Worm (Caenorhabditis elegans) whole organism, young adult: ENCODE data around the gene F23D12.7.

Source experiments
- B0019.2 ChIP-seq: fragments of 200-800 bp; sonication (Bioruptor generic); conservative IDR thresholded peaks from 2 replicates; pipeline ENCODE4 v1.3.6; 2022; ENCODE audit warnings: missing genetic modification reagents, missing genetic modification characterization, missing compliant biosample characterization
- B0261.1 ChIP-seq: sonication (generic microtip); optimal IDR thresholded peaks from 2 replicates; lab custom pipeline; 2016; ENCODE audit warnings: mild to moderate bottlenecking, missing genetic modification characterization, moderate library complexity, missing compliant biosample characterization
- C17E4.6 ChIP-seq: fragments of 200-800 bp; sonication (Bioruptor generic); IDR thresholded peaks from 2 replicates; pipeline ENCODE4 v1.3.6; 2022; ENCODE audit warnings: missing genetic modification reagents, missing genetic modification characterization, missing compliant biosample characterization
- F10E7.11 ChIP-seq: sonication (generic microtip); optimal IDR thresholded peaks from 2 replicates; lab custom pipeline; 2017; ENCODE audit warnings: mild to moderate bottlenecking, missing genetic modification characterization, moderate library complexity, missing compliant biosample characterization
- F33H1.4 ChIP-seq: fragments of 200-800 bp; sonication (Bioruptor generic); IDR thresholded peaks from 2 replicates; pipeline ENCODE4 v1.3.6; 2022; ENCODE audit warnings: missing genetic modification reagents, missing genetic modification characterization, missing compliant biosample characterization
- F49E8.2 ChIP-seq: sonication (generic microtip); optimal IDR thresholded peaks from 3 replicates; lab custom pipeline; 2017; ENCODE audit warnings: missing genetic modification characterization, mild to moderate bottlenecking, missing compliant biosample characterization, antibody characterized with exemption, moderate library complexity; ENCODE audit not compliant: insufficient read depth
- F52B5.7 ChIP-seq: sonication (generic microtip); optimal IDR thresholded peaks from 2 replicates; lab custom pipeline; 2016; ENCODE audit warnings: mild to moderate bottlenecking, missing genetic modification characterization, missing compliant biosample characterization
- F57A8.1 ChIP-seq: fragments of 200-800 bp; sonication (Bioruptor generic); optimal IDR thresholded peaks from 2 replicates; lab custom pipeline; 2018; ENCODE audit warnings: mild to moderate bottlenecking, missing genetic modification characterization, moderate library complexity, missing compliant biosample characterization
- K11D2.4 ChIP-seq: fragments of 200-800 bp; sonication (Bioruptor generic); IDR thresholded peaks from 2 replicates; pipeline ENCODE4 v1.3.6; 2022; ENCODE audit warnings: missing genetic modification reagents, missing genetic modification characterization, missing compliant biosample characterization
- K12H6.12 ChIP-seq: fragments of 200-800 bp; sonication (Bioruptor generic); optimal IDR thresholded peaks from 2 replicates; lab custom pipeline; 2018; ENCODE audit warnings: mild to moderate bottlenecking, missing genetic modification characterization, missing compliant biosample characterization
- Y79H2A.3 ChIP-seq: fragments of 200-800 bp; sonication (Bioruptor generic); conservative IDR thresholded peaks from 2 replicates; pipeline ENCODE4 v1.3.6; 2022; ENCODE audit warnings: missing genetic modification reagents, missing genetic modification characterization, missing compliant biosample characterization
- akir-1 ChIP-seq: fragments of 200-800 bp; sonication (Bioruptor generic); optimal IDR thresholded peaks from 2 replicates; lab custom pipeline; 2018; ENCODE audit warnings: mild to moderate bottlenecking, missing genetic modification characterization, moderate library complexity, missing compliant biosample characterization
- ama-1 ChIP-seq, 3 experiments: fragments of 150-350 bp in 1 of 3; sonication (generic microtip) in 2 of 3; optimal IDR thresholded peaks; 2 replicates each; lab custom pipeline; 2014 to 2018; ENCODE audit warnings: missing biosample characterization in 2 of 3, missing genetic modification characterization in 2 of 3, missing genetic modification reagents in 2 of 3
- aptf-3 ChIP-seq: fragments of 200-800 bp; sonication (Bioruptor generic); IDR thresholded peaks from 2 replicates; pipeline ENCODE4 v1.3.6; 2022; ENCODE audit warnings: missing genetic modification characterization, missing compliant biosample characterization
- attf-5 ChIP-seq: fragments of 200-800 bp; sonication (Bioruptor generic); optimal IDR thresholded peaks from 2 replicates; lab custom pipeline; 2018; ENCODE audit warnings: mild to moderate bottlenecking, missing genetic modification characterization, missing compliant biosample characterization
- cebp-1 ChIP-seq, 2 experiments: fragments of 200-800 bp in 1 of 2; sonication (Bioruptor generic) in 1 of 2; sonication (generic microtip) in 1 of 2; IDR thresholded peaks in 1 of 2; optimal IDR thresholded peaks in 1 of 2; 2 replicates each; pipeline versions ENCODE4 v1.3.6 to Lab custom; 2017 to 2022; ENCODE audit warnings: missing compliant biosample characterization in 2 of 2, missing genetic modification characterization in 2 of 2, mild to moderate bottlenecking in 1 of 2, missing genetic modification reagents in 1 of 2, moderate library complexity in 1 of 2
- cebp-2 ChIP-seq: fragments of 200-800 bp; sonication (Bioruptor generic); IDR thresholded peaks from 2 replicates; pipeline ENCODE4 v1.3.6; 2022; ENCODE audit warnings: missing genetic modification characterization, missing compliant biosample characterization
- ceh-40 ChIP-seq: fragments of 200-800 bp; sonication (Bioruptor generic); IDR thresholded peaks from 2 replicates; pipeline ENCODE4 v1.3.6; 2022; ENCODE audit warnings: missing genetic modification characterization, missing compliant biosample characterization
- ceh-58 ChIP-seq: fragments of 200-800 bp; sonication (Bioruptor generic); IDR thresholded peaks from 2 replicates; pipeline ENCODE4 v1.3.6; 2022; ENCODE audit warnings: missing genetic modification characterization, missing compliant biosample characterization
- chd-7 ChIP-seq: sonication (generic microtip); optimal IDR thresholded peaks from 2 replicates; lab custom pipeline; 2016; ENCODE audit warnings: mild to moderate bottlenecking, missing genetic modification characterization, moderate library complexity, missing compliant biosample characterization
- efl-1 ChIP-seq: fragments of 150-350 bp; optimal IDR thresholded peaks from 2 replicates; lab custom pipeline; 2014; ENCODE audit warnings: missing biosample characterization, missing genetic modification reagents, missing genetic modification characterization
- egl-44 ChIP-seq: fragments of 200-800 bp; sonication (Bioruptor generic); IDR thresholded peaks from 2 replicates; pipeline ENCODE4 v1.3.6; 2022; ENCODE audit warnings: missing genetic modification reagents, missing genetic modification characterization, missing compliant biosample characterization
- ets-4 ChIP-seq: fragments of 200-800 bp; sonication (Bioruptor generic); optimal IDR thresholded peaks from 2 replicates; lab custom pipeline; 2018; ENCODE audit warnings: mild to moderate bottlenecking, missing genetic modification characterization, missing compliant biosample characterization
- him-1 ChIP-seq: sonication (generic microtip); optimal IDR thresholded peaks from 2 replicates; lab custom pipeline; 2016; ENCODE audit warnings: missing genotype, missing genetic modification reagents, missing genetic modification characterization, missing compliant biosample characterization
- hlh-26 ChIP-seq: fragments of 200-800 bp; sonication (Bioruptor generic); conservative IDR thresholded peaks from 2 replicates; pipeline ENCODE4 v1.3.6; 2022; ENCODE audit warnings: missing genetic modification reagents, missing genetic modification characterization, missing compliant biosample characterization
- hmg-1.2 ChIP-seq: fragments of 200-800 bp; sonication (Bioruptor generic); IDR thresholded peaks from 2 replicates; pipeline ENCODE4 v1.3.6; 2022; ENCODE audit warnings: missing genetic modification reagents, missing genetic modification characterization, missing compliant biosample characterization
- hmg-20 ChIP-seq: fragments of 200-800 bp; sonication (Bioruptor generic); IDR thresholded peaks from 2 replicates; pipeline ENCODE4 v1.3.6; 2022; ENCODE audit warnings: missing genetic modification reagents, missing genetic modification characterization, missing compliant biosample characterization
- hrde-1 ChIP-seq: sonication (generic microtip); optimal IDR thresholded peaks from 2 replicates; lab custom pipeline; 2016; ENCODE audit warnings: missing genetic modification characterization, mild to moderate bottlenecking, missing compliant biosample characterization, moderate library complexity, missing genotype, missing genetic modification reagents, borderline replicate concordance
- let-526 ChIP-seq: fragments of 200-800 bp; sonication (Bioruptor generic); IDR thresholded peaks from 2 replicates; pipeline ENCODE4 v1.3.6; 2022; ENCODE audit warnings: missing genetic modification reagents, missing genetic modification characterization, missing compliant biosample characterization
- lin-35 ChIP-seq, 3 experiments: fragments of 150-350 bp in 2 of 3; sonication (generic microtip) in 1 of 3; optimal IDR thresholded peaks; 2 replicates each; lab custom pipeline; 2014 to 2018; ENCODE audit warnings: missing biosample characterization in 3 of 3, missing genetic modification characterization in 3 of 3, missing genetic modification reagents in 3 of 3
- lin-54 ChIP-seq: fragments of 200-800 bp; sonication (Bioruptor generic); optimal IDR thresholded peaks from 2 replicates; lab custom pipeline; 2018; ENCODE audit warnings: mild to moderate bottlenecking, missing genetic modification characterization, missing compliant biosample characterization
- lsl-1 ChIP-seq: fragments of 200-800 bp; sonication (Bioruptor generic); optimal IDR thresholded peaks from 2 replicates; lab custom pipeline; 2018; ENCODE audit warnings: mild to moderate bottlenecking, missing genetic modification characterization, moderate library complexity, missing compliant biosample characterization
- lsy-27 ChIP-seq: sonication (generic microtip); optimal IDR thresholded peaks from 2 replicates; lab custom pipeline; 2017; ENCODE audit warnings: missing genetic modification characterization, mild to moderate bottlenecking, missing compliant biosample characterization, antibody characterized with exemption, missing genotype, borderline replicate concordance; ENCODE audit not compliant: insufficient read depth
- mcd-1 ChIP-seq: fragments of 200-800 bp; sonication (Bioruptor generic); IDR thresholded peaks from 2 replicates; pipeline ENCODE4 v1.3.6; 2022; ENCODE audit warnings: missing genetic modification reagents, missing genetic modification characterization, missing compliant biosample characterization
- nfya-2 ChIP-seq: fragments of 200-800 bp; sonication (Bioruptor generic); IDR thresholded peaks from 2 replicates; pipeline ENCODE4 v1.3.6; 2022; ENCODE audit warnings: missing genetic modification reagents, missing genetic modification characterization, missing compliant biosample characterization
- nhr-80 ChIP-seq: sonication (generic microtip); optimal IDR thresholded peaks from 2 replicates; lab custom pipeline; 2016; ENCODE audit warnings: missing genetic modification characterization, missing compliant biosample characterization
- pbrm-1 ChIP-seq: fragments of 200-800 bp; sonication (Bioruptor generic); IDR thresholded peaks from 2 replicates; pipeline ENCODE4 v1.3.6; 2022; ENCODE audit warnings: missing genetic modification reagents, missing genetic modification characterization, missing compliant biosample characterization
- rcor-1 ChIP-seq: fragments of 200-800 bp; sonication (Bioruptor generic); IDR thresholded peaks from 2 replicates; pipeline ENCODE4 v1.3.6; 2022; ENCODE audit warnings: missing genetic modification reagents, missing genetic modification characterization, missing compliant biosample characterization
- snpc-1.1 ChIP-seq: sonication (generic microtip); optimal IDR thresholded peaks from 2 replicates; lab custom pipeline; 2017; ENCODE audit warnings: missing genetic modification characterization, mild to moderate bottlenecking, missing compliant biosample characterization, antibody characterized with exemption, moderate library complexity, missing genotype, missing genetic modification reagents; ENCODE audit not compliant: insufficient read depth
- snpc-1.3 ChIP-seq: sonication (generic microtip); optimal IDR thresholded peaks from 2 replicates; lab custom pipeline; 2017; ENCODE audit warnings: missing genetic modification characterization, mild to moderate bottlenecking, missing compliant biosample characterization, antibody characterized with exemption, moderate library complexity, missing genotype, missing genetic modification reagents; ENCODE audit not compliant: insufficient read depth
- sptf-2 ChIP-seq: fragments of 200-800 bp; sonication (Bioruptor generic); optimal IDR thresholded peaks from 2 replicates; lab custom pipeline; 2018; ENCODE audit warnings: mild to moderate bottlenecking, missing genetic modification characterization, missing compliant biosample characterization
- unc-130 ChIP-seq: sonication (generic microtip); optimal IDR thresholded peaks from 2 replicates; lab custom pipeline; 2016; ENCODE audit warnings: missing genetic modification reagents, missing genetic modification characterization, missing compliant biosample characterization
- zim-3 ChIP-seq: sonication (generic microtip); optimal IDR thresholded peaks from 2 replicates; lab custom pipeline; 2017; ENCODE audit warnings: mild to moderate bottlenecking, missing genetic modification characterization, moderate library complexity, missing compliant biosample characterization
- ztf-18 ChIP-seq: sonication (generic microtip); optimal IDR thresholded peaks from 2 replicates; lab custom pipeline; 2016; ENCODE audit warnings: missing genotype, mild to moderate bottlenecking, missing genetic modification characterization, missing compliant biosample characterization
- ztf-25 ChIP-seq: fragments of 200-800 bp; sonication (Bioruptor generic); IDR thresholded peaks from 2 replicates; pipeline ENCODE4 v1.3.6; 2022; ENCODE audit warnings: missing genetic modification reagents, missing genetic modification characterization, missing compliant biosample characterization
- ztf-3 ChIP-seq: fragments of 200-800 bp; sonication (Bioruptor generic); optimal IDR thresholded peaks from 2 replicates; lab custom pipeline; 2018; ENCODE audit warnings: mild to moderate bottlenecking, missing genetic modification characterization, missing compliant biosample characterization

F23D12.7 gene

DNA sequence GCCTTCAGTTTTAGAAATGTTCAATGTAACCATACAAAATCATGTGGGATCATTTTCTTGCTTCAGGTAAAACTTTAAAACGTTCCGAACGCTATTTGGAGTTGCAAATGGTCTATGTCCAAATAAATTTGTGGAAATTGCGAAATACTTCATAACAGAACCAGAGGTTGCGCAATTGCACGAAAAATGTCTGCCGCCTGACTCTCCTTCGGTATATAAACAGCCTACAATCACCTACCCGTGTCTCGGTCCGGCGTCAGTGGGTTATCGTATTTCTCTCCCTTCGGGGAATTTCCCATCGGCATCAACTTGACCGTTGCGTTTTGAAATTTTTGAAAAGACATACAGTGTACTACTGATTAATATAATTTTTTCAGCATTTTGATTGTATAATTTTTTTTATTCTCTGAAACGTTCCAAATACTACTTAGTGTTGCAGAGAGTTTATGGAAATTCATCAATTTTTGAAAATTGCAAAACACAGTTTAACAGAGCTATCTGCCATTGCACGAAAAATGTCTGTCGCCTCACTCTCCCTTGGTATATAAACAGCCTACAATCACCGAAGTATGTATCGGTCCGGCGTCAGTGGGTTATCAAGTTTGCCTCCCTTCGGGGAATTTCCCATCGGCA is 23.1 kb upstream of the F23D12.7 start (continued):
- TF ChIP-seq lsy-27 (no peak), Y79H2A.3 (GFP tag; lab: Robert Waterston, UW) (no peak), ztf-25 (GFP tag; lab: Robert Waterston, UW) (no peak), pbrm-1 (GFP tag; lab: Robert Waterston, UW) (peak; percentile 73), rcor-1 (GFP tag; lab: Robert Waterston, UW) (0 out of 2 replicates have a peak, but pooled peaks have one; percentile 15), F57A8.1 (GFP tag; lab: Kevin White, UChicago) (no peak), aptf-3 (no peak), ceh-40 (GFP tag; lab: Robert Waterston, UW) (peak; percentile 79), mcd-1 (GFP tag; lab: Robert Waterston, UW) (no peak; the same call in 1 of the 2 replicates), ama-1 (optimal IDR thresholded peaks at IDR 0.05; lab: Kevin White, UChicago) (no peak), ama-1 (GFP tag; optimal IDR thresholded peaks at IDR 0.05; lab: Kevin White, UChicago) (no peak), K12H6.12 (tag; lab: Kevin White, UChicago) (no peak), akir-1 (no peak), lin-54 (GFP tag; lab: Kevin White, UChicago) (no peak), him-1 (no peak), snpc-1.3 (tag; lab: Kevin White, UChicago) (peak; percentile 6), hmg-1.2 (peak; percentile 59), cebp-1 (GFP tag; IDR thresholded peaks at IDR 0.05; lab: Robert Waterston, UW) (peak; percentile 99), cebp-1 (tag; optimal IDR thresholded peaks at IDR 0.05; lab: Kevin White, UChicago) (peak; percentile 100), F52B5.7 (tag; lab: Kevin White, UChicago) (no peak), C17E4.6 (GFP tag; lab: Robert Waterston, UW) (no peak), F49E8.2 (tag; lab: Kevin White, UChicago) (no peak), efl-1 (GFP tag; lab: Kevin White, UChicago) (no peak), lin-35 (GFP tag; optimal IDR thresholded peaks at IDR 0.05; lab: Kevin White, UChicago) (no peak), cebp-2 (peak; percentile 69; the same call in 1 of the 2 replicates), nhr-80 (tag; lab: Kevin White, UChicago) (peak; percentile 14), ceh-58 (GFP tag; lab: Robert Waterston, UW) (no peak), hmg-20 (GFP tag; lab: Robert Waterston, UW) (0 out of 2 replicates have a peak, but pooled peaks have one; percentile 17), ztf-3 (GFP tag; lab: Kevin White, UChicago) (peak; percentile 44), nfya-2 (GFP tag; lab: Robert Waterston, UW) (no peak), F33H1.4 (GFP tag; lab: Robert Waterston, UW) (no peak), F10E7.11 (tag; lab: Kevin White, UChicago) (no peak), ztf-18 (tag; lab: Kevin White, UChicago) (peak; percentile 39), K11D2.4 (peak; percentile 53; the same call in 1 of the 2 replicates), let-526 (GFP tag; lab: Robert Waterston, UW) (no peak), B0261.1 (peak; percentile 67), attf-5 (GFP tag; lab: Kevin White, UChicago) (peak; percentile 40), snpc-1.1 (tag; lab: Kevin White, UChicago) (no peak), lsl-1 (no peak), hrde-1 (tag; lab: Kevin White, UChicago) (no peak), unc-130 (GFP tag; lab: Kevin White, UChicago) (no peak), B0019.2 (GFP tag; lab: Robert Waterston, UW) (no peak), sptf-2 (GFP tag; lab: Kevin White, UChicago) (no peak), egl-44 (GFP tag; lab: Robert Waterston, UW) (peak; percentile 28; the same call in 1 of the 2 replicates), ets-4 (GFP tag; lab: Kevin White, UChicago) (no peak), hlh-26 (GFP tag; lab: Robert Waterston, UW) (no peak), chd-7 (tag; lab: Kevin White, UChicago) (peak; percentile 81), zim-3 (no peak)
